Worm (Caenorhabditis elegans) whole organism, L2 larva: ENCODE data around the gene Y75B8A.25.

Experiments used
- alr-1 ChIP-seq: fragments of 150-350 bp; optimal IDR thresholded peaks from 2 replicates; lab custom pipeline; 2014; ENCODE audit warnings: missing biosample characterization, missing genetic modification characterization
- ama-1 ChIP-seq: fragments of 150-350 bp; optimal IDR thresholded peaks from 2 replicates; lab custom pipeline; 2018; ENCODE audit warnings: inconsistent platforms
- elt-1 ChIP-seq: fragments of 150-350 bp; optimal IDR thresholded peaks from 2 replicates; lab custom pipeline; 2014; ENCODE audit warnings: missing biosample characterization, missing genetic modification characterization
- elt-3 ChIP-seq: sonication (generic microtip); optimal IDR thresholded peaks from 2 replicates; lab custom pipeline; 2017; ENCODE audit warnings: missing biosample characterization, missing genetic modification characterization
- nhr-12 ChIP-seq: fragments of 150-350 bp; optimal IDR thresholded peaks from 2 replicates; lab custom pipeline; 2014; ENCODE audit warnings: missing biosample characterization, missing genetic modification characterization
- snpc-4 ChIP-seq: fragments of 150-350 bp; optimal IDR thresholded peaks from 2 replicates; lab custom pipeline; 2014; ENCODE audit warnings: missing biosample characterization, missing genetic modification characterization
- zag-1 ChIP-seq: fragments of 150-350 bp; optimal IDR thresholded peaks from 2 replicates; lab custom pipeline; 2014; ENCODE audit warnings: missing biosample characterization, missing genetic modification characterization

ce11 chrIII:12303084-12303483 lies 29.2 kb downstream of the Y75B8A.25 start, which contains the start of gene mrp-8:
- no peak for TF ChIP-seq elt-3 (tag; lab: Kevin White, UChicago)
- TF ChIP-seq elt-1 = no peak
- no peak for TF ChIP-seq alr-1 (tag; lab: Kevin White, UChicago)
- TF ChIP-seq snpc-4 = no peak
- TF ChIP-seq zag-1 (tag; lab: Kevin White, UChicago) = no peak
- TF ChIP-seq nhr-12 (tag; lab: Kevin White, UChicago) = no peak
- TF ChIP-seq ama-1 (lab: Kevin White, UChicago) = no peak
